Worm (Caenorhabditis elegans) whole organism, mixed stage, embryonic: ENCODE results near the gene fbxb-72.

ENCODE experiments used
- M03D4.4 ChIP-seq: sonication (generic microtip); optimal IDR thresholded peaks from 2 replicates; lab custom pipeline; 2017; ENCODE audit warnings: mild to moderate bottlenecking, missing genetic modification characterization, missing compliant biosample characterization
- bed-3 ChIP-seq: fragments of 200-800 bp; sonication (Bioruptor generic); optimal IDR thresholded peaks from 3 replicates; lab custom pipeline; 2018; ENCODE audit warnings: mild to moderate bottlenecking, missing genetic modification characterization, moderate library complexity, missing compliant biosample characterization
- blmp-1 ChIP-seq: fragments of 150-350 bp; optimal IDR thresholded peaks from 2 replicates; lab custom pipeline; 2014; ENCODE audit warnings: missing biosample characterization, missing genetic modification characterization
- ceh-39 ChIP-seq: fragments of 150-350 bp; optimal IDR thresholded peaks from 2 replicates; lab custom pipeline; 2014; ENCODE audit warnings: missing biosample characterization, missing genetic modification characterization
- ceh-43 ChIP-seq: fragments of 200-800 bp; sonication (Bioruptor generic); optimal IDR thresholded peaks from 2 replicates; lab custom pipeline; 2018; ENCODE audit warnings: mild to moderate bottlenecking, missing genetic modification characterization, moderate library complexity, missing compliant biosample characterization
- ces-1 ChIP-seq: fragments of 150-350 bp; optimal IDR thresholded peaks from 2 replicates; lab custom pipeline; 2014; ENCODE audit warnings: missing biosample characterization, missing genetic modification reagents, missing genetic modification characterization
- drap-1 ChIP-seq: fragments of 200-800 bp; sonication (Bioruptor generic); optimal IDR thresholded peaks from 3 replicates; lab custom pipeline; 2018; ENCODE audit warnings: mild to moderate bottlenecking, missing genetic modification characterization, missing compliant biosample characterization
- elt-1 ChIP-seq: sonication (generic microtip); optimal IDR thresholded peaks from 2 replicates; lab custom pipeline; 2017; ENCODE audit warnings: missing genetic modification characterization, mild to moderate bottlenecking, missing compliant biosample characterization, antibody characterized with exemption, moderate library complexity, borderline replicate concordance; ENCODE audit not compliant: insufficient read depth
- elt-3 ChIP-seq: fragments of 150-350 bp; optimal IDR thresholded peaks from 2 replicates; lab custom pipeline; 2014; ENCODE audit warnings: missing biosample characterization, missing genetic modification characterization
- flh-1 ChIP-seq: fragments of 200-800 bp; sonication (Bioruptor generic); optimal IDR thresholded peaks from 2 replicates; lab custom pipeline; 2018; ENCODE audit warnings: mild to moderate bottlenecking, missing genetic modification characterization, moderate library complexity, missing compliant biosample characterization
- ham-2 ChIP-seq: fragments of 200-800 bp; sonication (Bioruptor generic); optimal IDR thresholded peaks from 2 replicates; lab custom pipeline; 2018; ENCODE audit warnings: mild to moderate bottlenecking, missing genetic modification characterization, missing compliant biosample characterization
- hlh-1 ChIP-seq: fragments of 150-350 bp; optimal IDR thresholded peaks from 2 replicates; lab custom pipeline; 2014; ENCODE audit warnings: missing biosample characterization, missing genetic modification reagents, missing genetic modification characterization
- lin-13 ChIP-seq: fragments of 150-350 bp; optimal IDR thresholded peaks from 2 replicates; lab custom pipeline; 2014; ENCODE audit warnings: missing biosample characterization, missing genetic modification characterization
- lin-32 ChIP-seq: fragments of 200-800 bp; sonication (Bioruptor generic); optimal IDR thresholded peaks from 2 replicates; lab custom pipeline; 2018; ENCODE audit warnings: mild to moderate bottlenecking, missing genetic modification characterization, missing compliant biosample characterization
- lsy-2 ChIP-seq: fragments of 150-350 bp; optimal IDR thresholded peaks from 2 replicates; lab custom pipeline; 2014; ENCODE audit warnings: missing biosample characterization, missing genetic modification characterization
- mab-5 ChIP-seq: fragments of 150-350 bp; optimal IDR thresholded peaks from 2 replicates; lab custom pipeline; 2014; ENCODE audit warnings: missing biosample characterization, missing genetic modification characterization
- mep-1 ChIP-seq: fragments of 150-350 bp; optimal IDR thresholded peaks from 2 replicates; lab custom pipeline; 2017; ENCODE audit warnings: missing biosample characterization, missing genetic modification reagents, missing genetic modification characterization, inconsistent platforms
- mls-2 ChIP-seq: sonication (generic microtip); optimal IDR thresholded peaks from 2 replicates; lab custom pipeline; 2016; ENCODE audit warnings: mild to moderate bottlenecking, missing genetic modification characterization, moderate library complexity, missing compliant biosample characterization
- nhr-12 ChIP-seq: fragments of 150-350 bp; optimal IDR thresholded peaks from 2 replicates; lab custom pipeline; 2014; ENCODE audit warnings: missing biosample characterization, missing genetic modification characterization
- nhr-237 ChIP-seq: fragments of 150-350 bp; optimal IDR thresholded peaks from 2 replicates; lab custom pipeline; 2014; ENCODE audit warnings: missing biosample characterization, missing genetic modification characterization
- nhr-28 ChIP-seq: fragments of 150-350 bp; optimal IDR thresholded peaks from 2 replicates; lab custom pipeline; 2014; ENCODE audit warnings: missing biosample characterization, missing genetic modification characterization
- nhr-76 ChIP-seq: sonication (generic microtip); optimal IDR thresholded peaks from 2 replicates; lab custom pipeline; 2017; ENCODE audit warnings: missing biosample characterization, missing genetic modification characterization
- sem-2 ChIP-seq: fragments of 200-800 bp; sonication (Bioruptor generic); optimal IDR thresholded peaks from 2 replicates; lab custom pipeline; 2018; ENCODE audit warnings: mild to moderate bottlenecking, missing genetic modification characterization, missing compliant biosample characterization
- snpc-4 ChIP-seq: fragments of 150-350 bp; optimal IDR thresholded peaks from 2 replicates; lab custom pipeline; 2014; ENCODE audit warnings: missing biosample characterization, missing genetic modification characterization
- sptf-1 ChIP-seq: sonication (generic microtip); optimal IDR thresholded peaks from 2 replicates; lab custom pipeline; 2017; ENCODE audit warnings: mild to moderate bottlenecking, missing genetic modification characterization, moderate library complexity, missing compliant biosample characterization
- tbx-8 ChIP-seq: fragments of 200-800 bp; sonication (Bioruptor generic); optimal IDR thresholded peaks from 2 replicates; lab custom pipeline; 2018; ENCODE audit warnings: mild to moderate bottlenecking, missing genetic modification characterization, moderate library complexity, missing compliant biosample characterization
- unc-120 ChIP-seq: sonication (generic microtip); optimal IDR thresholded peaks from 2 replicates; lab custom pipeline; 2017; ENCODE audit warnings: missing genetic modification characterization, missing compliant biosample characterization; ENCODE audit not compliant: poor library complexity, severe bottlenecking
- unc-39 ChIP-seq: fragments of 150-350 bp; optimal IDR thresholded peaks from 2 replicates; lab custom pipeline; 2014; ENCODE audit warnings: missing biosample characterization, missing genetic modification characterization
- unc-62 ChIP-seq: fragments of 150-350 bp; optimal IDR thresholded peaks from 2 replicates; lab custom pipeline; 2014; ENCODE audit warnings: missing biosample characterization, missing genetic modification reagents, missing genetic modification characterization
- zip-8 ChIP-seq: fragments of 150-350 bp; optimal IDR thresholded peaks from 2 replicates; lab custom pipeline; 2014; ENCODE audit warnings: missing biosample characterization, missing genetic modification characterization
- ztf-11 ChIP-seq: fragments of 150-350 bp; optimal IDR thresholded peaks from 2 replicates; lab custom pipeline; 2014; ENCODE audit warnings: missing biosample characterization, missing genetic modification characterization

The fbxb-72 gene

DNA sequence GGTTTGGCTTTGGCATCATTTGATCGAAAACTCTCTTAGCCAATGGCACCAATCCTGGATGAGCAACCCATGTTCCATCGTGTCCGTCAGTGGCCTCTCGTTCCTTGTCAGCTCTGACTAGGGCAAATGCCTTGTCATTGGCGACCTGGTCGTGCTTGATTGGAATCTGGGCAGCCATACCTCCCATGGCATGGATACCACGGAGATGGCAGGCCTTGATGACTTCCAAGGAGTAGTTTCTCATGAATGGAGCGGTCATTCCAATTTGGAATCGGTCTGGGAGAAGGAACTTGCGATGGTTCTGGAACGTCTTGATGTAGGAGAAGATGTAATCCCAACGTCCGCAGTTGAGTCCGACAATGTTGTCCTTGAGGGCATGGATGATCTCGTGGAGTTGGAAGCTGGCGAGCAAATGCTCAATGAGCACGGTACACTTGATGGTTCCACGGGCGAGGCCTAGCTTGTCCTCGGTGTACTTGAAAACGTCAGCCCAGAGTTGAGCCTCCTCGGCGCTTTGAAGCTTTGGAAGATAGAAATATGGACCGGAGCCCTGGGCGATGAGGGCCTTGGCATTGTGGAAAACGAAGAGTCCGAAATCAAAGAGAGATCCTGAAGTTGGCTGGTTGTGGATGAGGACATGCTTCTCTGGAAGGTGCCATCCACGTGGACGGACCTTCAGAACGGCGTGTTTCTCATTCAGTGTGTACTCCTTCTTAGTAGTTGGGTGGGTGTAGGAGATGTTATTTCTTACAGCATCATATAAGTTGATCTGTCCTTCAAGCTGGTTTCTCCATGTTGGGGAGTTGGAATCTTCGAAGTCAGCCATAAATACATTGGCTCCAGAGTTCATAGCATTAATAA, 1.4 kb upstream of the fbxb-72 start:
- TF ChIP-seq snpc-4 (no peak), bed-3 (no peak), unc-62 (GFP tag; lab: Kevin White, UChicago) (no peak), elt-3 (tag; lab: Kevin White, UChicago) (no peak), mab-5 (tag; lab: Kevin White, UChicago) (no peak), ceh-39 (no peak), lin-13 (no peak), zip-8 (tag; lab: Kevin White, UChicago) (no peak), drap-1 (GFP tag; lab: Kevin White, UChicago) (no peak), ham-2 (GFP tag; lab: Kevin White, UChicago) (no peak), sem-2 (no peak), mep-1 (no peak), blmp-1 (tag; lab: Kevin White, UChicago) (no peak), ztf-11 (tag; lab: Kevin White, UChicago) (no peak), tbx-8 (GFP tag; lab: Kevin White, UChicago) (no peak), elt-1 (no peak)

DNA sequence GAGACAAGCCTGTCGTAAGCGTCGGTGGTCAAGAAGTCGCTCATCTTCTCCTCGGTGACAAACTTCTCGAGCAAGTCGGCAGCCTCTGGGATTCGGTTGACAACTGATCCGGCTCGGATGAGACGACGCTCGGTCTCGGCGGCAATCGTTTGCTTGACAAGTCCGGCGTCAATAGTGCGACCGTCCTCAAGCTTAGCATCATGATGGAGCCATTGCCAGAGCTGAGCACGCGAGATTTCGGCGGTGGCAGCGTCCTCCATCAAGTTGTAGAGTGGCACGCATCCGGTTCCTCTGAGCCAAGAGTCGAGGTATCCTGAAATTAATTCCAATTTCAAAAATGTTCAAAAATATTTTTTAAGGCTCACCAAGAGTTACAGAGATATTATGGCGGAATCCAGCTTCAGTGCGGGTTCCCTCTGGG, 728 bp upstream of the fbxb-72 start:
- TF ChIP-seq nhr-28 (no peak), lin-13 (no peak), unc-120 (tag; lab: Kevin White, UChicago) (no peak), elt-1 (no peak), mab-5 (tag; lab: Kevin White, UChicago) (no peak), hlh-1 (tag; lab: Kevin White, UChicago) (no peak), lin-32 (no peak), ceh-43 (GFP tag; lab: Kevin White, UChicago) (no peak), elt-3 (tag; lab: Kevin White, UChicago) (no peak), nhr-76 (tag; lab: Kevin White, UChicago) (no peak), bed-3 (no peak), tbx-8 (GFP tag; lab: Kevin White, UChicago) (no peak), blmp-1 (tag; lab: Kevin White, UChicago) (no peak), flh-1 (no peak)
- TF ChIP-seq, all 35 proteins: peak for 0

DNA sequence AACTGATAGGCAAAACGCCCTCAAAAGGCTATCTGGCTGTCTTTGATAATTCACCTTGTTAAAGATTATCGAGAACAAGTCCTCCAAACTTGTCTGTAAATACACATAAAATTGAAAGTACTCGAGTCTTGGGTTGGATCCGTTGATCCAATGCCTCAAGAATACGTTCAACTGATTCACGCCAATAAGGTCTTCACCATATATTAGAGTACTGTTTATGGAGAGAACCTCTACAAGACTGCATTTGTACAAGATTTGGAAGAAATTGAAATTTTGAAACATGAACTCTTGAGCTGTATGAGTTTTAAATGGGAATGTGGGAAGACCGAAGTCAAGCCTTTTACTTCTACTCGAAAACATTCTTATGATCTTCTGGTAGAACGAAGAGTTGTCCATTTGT, 863 bp downstream of the fbxb-72 start:
- TF ChIP-seq M03D4.4 (tag; lab: Kevin White, UChicago) (no peak), mep-1 (no peak), ceh-43 (GFP tag; lab: Kevin White, UChicago) (no peak), unc-39 (no peak), tbx-8 (GFP tag; lab: Kevin White, UChicago) (no peak), unc-120 (tag; lab: Kevin White, UChicago) (no peak), nhr-237 (tag; lab: Kevin White, UChicago) (no peak), drap-1 (GFP tag; lab: Kevin White, UChicago) (no peak), ces-1 (GFP tag; lab: Kevin White, UChicago) (no peak), elt-1 (no peak), lsy-2 (tag; lab: Kevin White, UChicago) (no peak), nhr-28 (no peak), snpc-4 (no peak)

DNA sequence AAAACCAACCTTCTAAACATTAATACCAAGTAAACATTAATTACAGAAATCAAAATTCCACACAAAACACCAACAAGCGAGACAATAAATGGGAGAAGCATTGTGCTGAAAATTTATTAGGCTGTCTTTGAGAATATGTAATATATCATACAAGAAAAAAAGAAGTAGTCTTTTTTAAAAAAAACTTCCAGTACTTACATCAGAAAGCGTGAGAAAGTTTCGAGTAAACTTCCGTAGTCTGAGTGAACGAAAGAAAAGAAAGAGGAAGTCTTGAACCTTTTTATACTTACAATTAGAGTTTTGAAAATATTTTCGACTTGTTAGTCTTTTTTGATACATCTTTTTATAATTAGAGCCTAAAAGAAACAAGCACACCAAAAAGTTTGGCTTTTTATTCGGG, 4.0 kb downstream of the fbxb-72 start, which contains the start of gene srbc-40:
TSS of gene srbc-40 (minus strand) at position 101 of the 400 bp plus-strand sequence.
- TF ChIP-seq elt-3 (tag; lab: Kevin White, UChicago), result no peak
- no peak for TF ChIP-seq nhr-237 (tag; lab: Kevin White, UChicago)
- no peak for TF ChIP-seq mls-2
- no peak for TF ChIP-seq lin-32
- no peak for TF ChIP-seq M03D4.4 (tag; lab: Kevin White, UChicago)
- no peak for TF ChIP-seq snpc-4
- no peak for TF ChIP-seq nhr-12 (tag; lab: Kevin White, UChicago)
- no peak for TF ChIP-seq flh-1
- TF ChIP-seq nhr-28, result no peak
- TF ChIP-seq, all 35 proteins: peak for 0

DNA sequence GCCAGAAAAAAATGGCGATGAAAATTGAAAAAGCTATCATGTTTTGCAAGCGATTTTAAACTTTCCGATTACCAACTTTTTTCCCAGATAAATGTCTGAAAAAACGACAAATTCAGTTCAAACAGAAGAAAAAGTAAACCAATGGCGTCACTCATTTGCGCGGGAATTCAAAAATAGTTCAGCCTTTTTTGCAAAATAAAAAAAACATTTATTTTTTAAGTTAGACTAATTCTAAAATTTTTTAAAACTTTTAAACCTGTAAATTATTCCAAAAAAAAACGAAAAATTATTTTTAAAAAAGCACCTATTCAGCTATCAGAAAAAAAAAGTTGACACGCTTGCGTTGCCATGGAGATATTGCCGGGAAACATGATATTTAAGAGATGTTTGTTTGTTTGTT, 10.9 kb downstream of the fbxb-72 start, which contains the start of gene cyp-33C11:
TSS of gene cyp-33C11 (minus strand) at position 101 of the 400 bp plus-strand sequence.
- TF ChIP-seq lin-13 (no peak), flh-1 (no peak), zip-8 (tag; lab: Kevin White, UChicago) (no peak), hlh-1 (tag; lab: Kevin White, UChicago) (no peak), lsy-2 (tag; lab: Kevin White, UChicago) (no peak), sptf-1 (tag; lab: Kevin White, UChicago) (no peak)
